Fruit fly (Drosophila melanogaster) whole organism: ENCODE results near the gene CG7857.

Experiments used
- CG8478 ChIP-seq: fragments of >200 bp; optimal IDR thresholded peaks from 2 replicates; lab custom pipeline; 2018; ENCODE audit warnings: inconsistent platforms
- Dll ChIP-seq: fragments of >200 bp; optimal IDR thresholded peaks from 2 replicates; lab custom pipeline; 2017
- EcR ChIP-seq, 2 experiments: fragments of >200 bp; optimal IDR thresholded peaks; 2 replicates each; lab custom pipeline; 2017; ENCODE audit warnings: missing biosample characterization in 2 of 2, missing genetic modification characterization in 2 of 2, missing genetic modification reagents in 2 of 2
- pan ChIP-seq: fragments of >200 bp; optimal IDR thresholded peaks from 2 replicates; lab custom pipeline; 2017
- psq ChIP-seq: fragments of >200 bp; optimal IDR thresholded peaks from 2 replicates; lab custom pipeline; 2017
- usp ChIP-seq: fragments of >200 bp; optimal IDR thresholded peaks from 2 replicates; lab custom pipeline; 2017; ENCODE audit warnings: missing biosample characterization, missing genetic modification characterization, mixed read lengths

CG7857 gene

dm6 chr3L:15504687-15505086, at the start of gene CG7857:
CG7857 (minus strand) TSS chr3L:15504894.
- TF ChIP-seq psq (lab: Kevin White, UChicago) (no peak), EcR (GFP tag; optimal IDR thresholded peaks at IDR 0.05; lab: Kevin White, UChicago) (no peak), usp (no peak), pan (no peak), CG8478 (no peak), Dll (lab: Kevin White, UChicago) (no peak)

dm6 chr3L:15553993-15554644, 49.4 kb upstream of the CG7857 start, which contains the start of gene AGO2:
AGO2 (plus strand) TSS chr3L:15554113.
- TF ChIP-seq psq (lab: Kevin White, UChicago) (no peak), CG8478 (no peak), Dll (lab: Kevin White, UChicago) (no peak), pan (no peak), usp (no peak), EcR (GFP tag; optimal IDR thresholded peaks at IDR 0.05; lab: Kevin White, UChicago) (no peak)

dm6 chr3L:15548843-15549242, 44.1 kb upstream of the CG7857 start:
- TF ChIP-seq psq (lab: Kevin White, UChicago): no peak
- TF ChIP-seq pan: no peak
- no peak for TF ChIP-seq Dll (lab: Kevin White, UChicago)
- TF ChIP-seq EcR (GFP tag; optimal IDR thresholded peaks at IDR 0.05; lab: Kevin White, UChicago): no peak
- no peak for TF ChIP-seq CG8478
- TF ChIP-seq usp: no peak

- peak; percentile 32 for TF ChIP-seq pan
- TF ChIP-seq CG8478: no peak
Observed at dm6 chr3L:15547187-15547790, 42.6 kb upstream of the CG7857 start.

- no peak for TF ChIP-seq Dll (lab: Kevin White, UChicago)
- TF ChIP-seq psq (lab: Kevin White, UChicago): no peak
- TF ChIP-seq CG8478: no peak
- peak; percentile 69 to 76 for TF ChIP-seq EcR (GFP tag; optimal IDR thresholded peaks at IDR 0.05; lab: Kevin White, UChicago)
- TF ChIP-seq pan: no peak
Observed at dm6 chr3L:15544455-15545415, 40.0 kb upstream of the CG7857 start.

- no peak for TF ChIP-seq usp
- no peak for TF ChIP-seq pan
- TF ChIP-seq psq (lab: Kevin White, UChicago): no peak
- no peak for TF ChIP-seq Dll (lab: Kevin White, UChicago)
Observed at dm6 chr3L:15543467-15543866, 38.8 kb upstream of the CG7857 start.

dm6 chr3L:15543049-15543448, 38.4 kb upstream of the CG7857 start:
- TF ChIP-seq psq (lab: Kevin White, UChicago) (no peak), Dll (lab: Kevin White, UChicago) (no peak), usp (no peak), EcR (GFP tag; optimal IDR thresholded peaks at IDR 0.05; lab: Kevin White, UChicago) (no peak), CG8478 (no peak), pan (no peak)

dm6 chr3L:15541281-15541680, 36.6 kb upstream of the CG7857 start:
- TF ChIP-seq CG8478 (no peak), usp (no peak), pan (no peak), Dll (lab: Kevin White, UChicago) (no peak), EcR (GFP tag; optimal IDR thresholded peaks at IDR 0.05; lab: Kevin White, UChicago) (no peak), psq (lab: Kevin White, UChicago) (no peak)

dm6 chr3L:15540682-15541081, 36.0 kb upstream of the CG7857 start:
- no peak for TF ChIP-seq pan
- TF ChIP-seq Dll (lab: Kevin White, UChicago): no peak
- no peak for TF ChIP-seq EcR (GFP tag; optimal IDR thresholded peaks at IDR 0.05; lab: Kevin White, UChicago)
- no peak for TF ChIP-seq CG8478
- TF ChIP-seq psq (lab: Kevin White, UChicago): no peak
- no peak for TF ChIP-seq usp

dm6 chr3L:15539903-15540409, 35.3 kb upstream of the CG7857 start:
- TF ChIP-seq CG8478 (no peak), usp (no peak), Dll (lab: Kevin White, UChicago) (no peak)

- TF ChIP-seq usp (no peak), CG8478 (no peak), Dll (lab: Kevin White, UChicago) (no peak), psq (lab: Kevin White, UChicago) (no peak), pan (no peak), EcR (GFP tag; optimal IDR thresholded peaks at IDR 0.05; lab: Kevin White, UChicago) (no peak)
Observed at dm6 chr3L:15538582-15539490, 34.1 kb upstream of the CG7857 start.
